Worm (Caenorhabditis elegans) whole organism, L1 larva: ENCODE results near the gene fat-7.

Experiments used
- egl-27 ChIP-seq, 2 experiments: fragments of 150-350 bp in 1 of 2; sonication (generic microtip); optimal IDR thresholded peaks; 3 replicates each; lab custom pipeline; 2017 to 2018; ENCODE audit warnings: missing biosample characterization in 2 of 2, missing genetic modification characterization in 2 of 2, missing genetic modification reagents in 2 of 2
- mab-9 ChIP-seq: fragments of 200-800 bp; sonication (Bioruptor generic); IDR thresholded peaks from 2 replicates; pipeline ENCODE4 v1.3.6; 2022; ENCODE audit warnings: missing genetic modification reagents, missing genetic modification characterization, missing compliant biosample characterization
- mef-2 ChIP-seq: fragments of 150-350 bp; optimal IDR thresholded peaks from 2 replicates; lab custom pipeline; 2014; ENCODE audit warnings: missing biosample characterization, missing genetic modification characterization
- unc-62 ChIP-seq: fragments of 150-350 bp; optimal IDR thresholded peaks from 2 replicates; lab custom pipeline; 2014; ENCODE audit warnings: missing biosample characterization, missing genetic modification reagents, missing genetic modification characterization

DNA sequence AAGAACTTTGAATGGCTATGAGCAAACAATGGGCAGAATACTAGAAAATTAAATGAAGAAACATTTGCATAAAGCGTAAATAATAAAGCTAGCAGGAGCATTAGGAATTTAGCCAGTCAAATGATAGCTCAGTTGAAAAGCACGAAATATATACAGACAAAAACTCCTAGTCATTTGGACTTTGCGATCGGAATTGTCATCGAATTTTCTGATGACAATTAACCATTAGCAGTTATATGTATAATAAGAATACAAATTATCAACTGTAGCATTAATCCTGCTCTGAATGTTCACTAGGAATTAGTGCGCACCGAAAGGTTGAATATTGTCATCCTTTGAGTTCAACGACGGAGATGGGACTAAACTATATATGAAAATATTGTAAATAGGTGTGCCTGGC, 5.6 kb downstream of the fat-7 start, which contains the start of gene ugt-38:
- TF ChIP-seq mab-9 (GFP tag; lab: Robert Waterston, UW) (no peak), mef-2 (no peak), unc-62 (GFP tag; lab: Kevin White, UChicago) (no peak), egl-27 (tag; optimal IDR thresholded peaks at IDR 0.05; lab: Kevin White, UChicago) (no peak)
